Worm (Caenorhabditis elegans) whole organism, L4 larva: Measurements from ENCODE around the gene gcst-1.

ENCODE experiments used
- R02D3.7 ChIP-seq: fragments of 150-350 bp; sonication (generic microtip); optimal IDR thresholded peaks from 3 replicates; lab custom pipeline; 2014; ENCODE audit warnings: missing biosample characterization, missing genetic modification characterization
- Y75B8A.6 ChIP-seq: fragments of 200-800 bp; sonication (Bioruptor generic); IDR thresholded peaks from 2 replicates; pipeline ENCODE4 v1.3.6; 2022; ENCODE audit warnings: missing genetic modification reagents, missing genetic modification characterization, missing compliant biosample characterization
- ama-1 ChIP-seq: fragments of 150-350 bp; optimal IDR thresholded peaks from 2 replicates; lab custom pipeline; 2014; ENCODE audit warnings: inconsistent platforms, mixed read lengths
- attf-4 ChIP-seq: sonication (generic microtip); optimal IDR thresholded peaks from 3 replicates; lab custom pipeline; 2017; ENCODE audit warnings: missing biosample characterization, missing genetic modification characterization
- ceh-32 ChIP-seq: sonication (generic microtip); optimal IDR thresholded peaks from 2 replicates; lab custom pipeline; 2016; ENCODE audit warnings: mild to moderate bottlenecking, missing genetic modification characterization, missing compliant biosample characterization; ENCODE audit not compliant: poor library complexity
- ceh-44 ChIP-seq: fragments of 200-800 bp; sonication (Bioruptor generic); IDR thresholded peaks from 2 replicates; pipeline ENCODE4 v1.3.6; 2022; ENCODE audit warnings: missing genetic modification reagents, missing genetic modification characterization, missing compliant biosample characterization
- ceh-82 ChIP-seq: sonication (generic microtip); optimal IDR thresholded peaks from 2 replicates; lab custom pipeline; 2017; ENCODE audit warnings: missing biosample characterization, missing genetic modification characterization
- cey-2 ChIP-seq: sonication (generic microtip); optimal IDR thresholded peaks from 3 replicates; lab custom pipeline; 2017; ENCODE audit warnings: missing genetic modification characterization, mild to moderate bottlenecking, missing compliant biosample characterization, antibody characterized with exemption, borderline replicate concordance; ENCODE audit not compliant: insufficient read depth
- ctbp-1 ChIP-seq: fragments of 200-800 bp; sonication (Bioruptor generic); IDR thresholded peaks from 2 replicates; pipeline ENCODE4 v1.3.6; 2022; ENCODE audit warnings: missing genetic modification reagents, missing genetic modification characterization, missing compliant biosample characterization
- daf-12 ChIP-seq: fragments of 150-350 bp; optimal IDR thresholded peaks from 2 replicates; lab custom pipeline; 2014; ENCODE audit warnings: missing biosample characterization, missing genetic modification reagents, missing genetic modification characterization
- dmd-8 ChIP-seq: fragments of 200-800 bp; sonication (Bioruptor generic); IDR thresholded peaks from 2 replicates; pipeline ENCODE4 v1.3.6; 2022; ENCODE audit warnings: missing genetic modification characterization, missing compliant biosample characterization
- dpl-1 ChIP-seq: fragments of 150-350 bp; optimal IDR thresholded peaks from 2 replicates; lab custom pipeline; 2014; ENCODE audit warnings: missing biosample characterization, missing genetic modification reagents, missing genetic modification characterization
- dve-1 ChIP-seq: sonication (generic microtip); optimal IDR thresholded peaks from 2 replicates; lab custom pipeline; 2017; ENCODE audit warnings: antibody characterized with exemption, mild to moderate bottlenecking, missing genetic modification characterization, missing compliant biosample characterization; ENCODE audit not compliant: insufficient read depth
- egl-27 ChIP-seq: sonication (generic microtip); optimal IDR thresholded peaks from 3 replicates; lab custom pipeline; 2017; ENCODE audit warnings: missing biosample characterization, missing genetic modification reagents, missing genetic modification characterization
- fos-1 ChIP-seq: fragments of 150-350 bp; optimal IDR thresholded peaks from 2 replicates; lab custom pipeline; 2014; ENCODE audit warnings: missing biosample characterization, missing genetic modification characterization
- hif-1 ChIP-seq, 2 experiments: sonication (generic microtip); optimal IDR thresholded peaks; 2 replicates each; lab custom pipeline; 2016 to 2017; ENCODE audit warnings: missing compliant biosample characterization in 2 of 2, missing genetic modification characterization in 2 of 2, missing genetic modification reagents in 2 of 2, missing genotype in 2 of 2, mild to moderate bottlenecking in 1 of 2
- hmg-1.1 ChIP-seq: fragments of 200-800 bp; sonication (Bioruptor generic); IDR thresholded peaks from 2 replicates; pipeline ENCODE4 v1.3.6; 2022; ENCODE audit warnings: missing genetic modification reagents, missing genetic modification characterization, missing compliant biosample characterization
- jun-1 ChIP-seq: fragments of 150-350 bp; optimal IDR thresholded peaks from 2 replicates; lab custom pipeline; 2014; ENCODE audit warnings: missing biosample characterization, missing genetic modification reagents, missing genetic modification characterization
- lin-39 ChIP-seq: fragments of 150-350 bp; optimal IDR thresholded peaks from 2 replicates; lab custom pipeline; 2014; ENCODE audit warnings: missing biosample characterization, missing genetic modification reagents, missing genetic modification characterization
- mdt-29 ChIP-seq: fragments of 200-800 bp; sonication (Bioruptor generic); IDR thresholded peaks from 2 replicates; pipeline ENCODE4 v1.3.6; 2022; ENCODE audit warnings: missing genetic modification reagents, missing genetic modification characterization, missing compliant biosample characterization
- mep-1 ChIP-seq: fragments of 150-350 bp; sonication (generic microtip); optimal IDR thresholded peaks from 3 replicates; lab custom pipeline; 2014; ENCODE audit warnings: missing biosample characterization, missing genetic modification characterization
- mxl-3 ChIP-seq: fragments of 200-800 bp; sonication (Bioruptor generic); optimal IDR thresholded peaks from 2 replicates; lab custom pipeline; 2018; ENCODE audit warnings: mild to moderate bottlenecking, missing genetic modification characterization, missing compliant biosample characterization
- nhr-10 ChIP-seq: fragments of 150-350 bp; optimal IDR thresholded peaks from 2 replicates; lab custom pipeline; 2014; ENCODE audit warnings: missing biosample characterization, missing genetic modification characterization
- nhr-237 ChIP-seq: sonication (generic microtip); optimal IDR thresholded peaks from 2 replicates; lab custom pipeline; 2017; ENCODE audit warnings: missing biosample characterization, missing genetic modification characterization
- nhr-28 ChIP-seq: fragments of 150-350 bp; optimal IDR thresholded peaks from 2 replicates; lab custom pipeline; 2014; ENCODE audit warnings: missing biosample characterization, missing genetic modification characterization
- nhr-41 ChIP-seq: fragments of 200-800 bp; sonication (Bioruptor generic); IDR thresholded peaks from 2 replicates; pipeline ENCODE4 v1.3.6; 2022; ENCODE audit warnings: missing genetic modification reagents, missing genetic modification characterization, missing compliant biosample characterization
- nhr-76 ChIP-seq: fragments of 150-350 bp; optimal IDR thresholded peaks from 2 replicates; lab custom pipeline; 2014; ENCODE audit warnings: missing biosample characterization, missing genetic modification characterization
- nhr-77 ChIP-seq: fragments of 150-350 bp; optimal IDR thresholded peaks from 2 replicates; lab custom pipeline; 2014; ENCODE audit warnings: missing biosample characterization, missing genetic modification characterization
- pqm-1 ChIP-seq: sonication (generic microtip); optimal IDR thresholded peaks from 2 replicates; lab custom pipeline; 2017; ENCODE audit warnings: missing biosample characterization, missing genetic modification characterization
- set-16 ChIP-seq: fragments of 200-800 bp; sonication (Bioruptor generic); IDR thresholded peaks from 2 replicates; pipeline ENCODE4 v1.3.6; 2022; ENCODE audit warnings: missing genetic modification reagents, missing genetic modification characterization, missing compliant biosample characterization
- unc-62 ChIP-seq, 3 experiments: fragments of 150-350 bp in 1 of 3; sonication (generic microtip); optimal IDR thresholded peaks in 2 of 3; peaks in 1 of 3; 1 replicate in 1 of 3; 2 replicates in 2 of 3; lab custom pipeline; 2014 to 2017; ENCODE audit warnings: missing biosample characterization in 3 of 3, missing genetic modification characterization in 3 of 3, missing genetic modification reagents in 3 of 3, missing genotype in 1 of 3
- zfp-3 ChIP-seq: fragments of 200-800 bp; sonication (Bioruptor generic); conservative IDR thresholded peaks from 2 replicates; pipeline ENCODE4 v1.3.6; 2022; ENCODE audit warnings: missing genetic modification reagents, missing genetic modification characterization, missing compliant biosample characterization
- zip-2 ChIP-seq: fragments of 150-350 bp; optimal IDR thresholded peaks from 2 replicates; lab custom pipeline; 2014; ENCODE audit warnings: missing biosample characterization, missing genetic modification characterization
- ztf-11 ChIP-seq: fragments of 150-350 bp; optimal IDR thresholded peaks from 2 replicates; lab custom pipeline; 2014; ENCODE audit warnings: missing biosample characterization, missing genetic modification characterization

The gcst-1 gene

DNA sequence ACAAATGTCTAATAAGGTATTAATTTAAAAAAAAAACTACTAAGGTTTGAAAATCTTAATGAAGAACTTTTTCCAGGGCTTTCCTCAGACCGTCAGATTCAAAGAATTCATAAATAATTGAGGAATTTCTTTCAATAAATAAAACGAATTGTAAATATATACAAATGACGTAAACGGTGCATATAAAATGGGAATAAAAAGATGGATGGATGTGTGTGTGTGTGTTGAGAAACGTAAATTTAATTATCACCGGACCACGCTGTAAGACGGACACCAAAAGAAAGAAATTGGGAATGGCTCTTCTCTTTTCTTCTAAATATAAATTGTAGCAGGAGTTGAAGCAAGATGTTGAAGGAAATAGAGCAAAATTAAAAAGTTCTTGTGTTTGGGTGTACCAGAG, 33.5 kb downstream of the gcst-1 start:
- TF ChIP-seq unc-62 (GFP tag; optimal IDR thresholded peaks at IDR 0.05 in 1 of 2; lab: Kevin White, UChicago) = peak in 1 of 2 experiments; percentile 33
- no peak for TF ChIP-seq unc-62 (tag; optimal IDR thresholded peaks at IDR 0.05; lab: Kevin White, UChicago)
- TF ChIP-seq mep-1 (tag; lab: Kevin White, UChicago) = no peak
- TF ChIP-seq, all 104 proteins: peak for 1

DNA sequence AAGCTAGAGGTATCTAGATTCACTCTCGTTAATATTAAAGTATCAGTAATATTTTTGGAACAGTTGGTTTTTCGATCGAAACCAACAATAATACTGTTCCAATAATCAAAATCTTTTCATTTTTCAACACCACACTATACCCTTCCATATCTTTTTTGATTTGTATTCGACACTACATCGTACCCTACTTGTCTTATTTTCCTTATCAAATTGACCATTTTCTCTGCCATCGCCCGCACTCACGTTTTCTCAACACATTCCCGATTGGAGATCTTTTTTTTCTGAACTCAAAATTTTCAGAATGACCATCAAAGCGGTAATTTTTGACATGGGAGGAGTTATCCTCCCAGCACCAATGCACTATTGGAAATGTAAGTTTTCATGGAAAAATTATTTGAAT, 34.8 kb downstream of the gcst-1 start, which contains the start of gene acds-10:
acds-10 (plus strand) TSS at position 301 of the 400 bp plus-strand sequence.
- no peak for TF ChIP-seq nhr-10
- peak; percentile 44 for TF ChIP-seq nhr-28 (tag; lab: Kevin White, UChicago)
- no peak for TF ChIP-seq nhr-77
- TF ChIP-seq pqm-1 (tag; lab: Kevin White, UChicago) = peak; percentile 6
- TF ChIP-seq R02D3.7 = no peak
- no peak for TF ChIP-seq jun-1 (tag; lab: Kevin White, UChicago)
- TF ChIP-seq nhr-237 = no peak
- TF ChIP-seq dmd-8 (GFP tag; lab: Robert Waterston, UW) = no peak
- TF ChIP-seq mdt-29 (GFP tag; lab: Robert Waterston, UW) = no peak
- no peak for TF ChIP-seq ctbp-1 (GFP tag; lab: Robert Waterston, UW)
- no peak for TF ChIP-seq dpl-1

- no peak for TF ChIP-seq nhr-76
- no peak for TF ChIP-seq lin-39
- no peak for TF ChIP-seq ceh-32
- TF ChIP-seq dve-1 (tag; lab: Kevin White, UChicago) = no peak
- no peak for TF ChIP-seq nhr-237
- TF ChIP-seq ama-1 (lab: Kevin White, UChicago) = no peak
Observed at ce11 chrV:5753432-5753831, 40.7 kb downstream of the gcst-1 start, which contains the start of gene pgph-1. TSS of gene pgph-1 (minus strand) at chrV:5753532.

DNA sequence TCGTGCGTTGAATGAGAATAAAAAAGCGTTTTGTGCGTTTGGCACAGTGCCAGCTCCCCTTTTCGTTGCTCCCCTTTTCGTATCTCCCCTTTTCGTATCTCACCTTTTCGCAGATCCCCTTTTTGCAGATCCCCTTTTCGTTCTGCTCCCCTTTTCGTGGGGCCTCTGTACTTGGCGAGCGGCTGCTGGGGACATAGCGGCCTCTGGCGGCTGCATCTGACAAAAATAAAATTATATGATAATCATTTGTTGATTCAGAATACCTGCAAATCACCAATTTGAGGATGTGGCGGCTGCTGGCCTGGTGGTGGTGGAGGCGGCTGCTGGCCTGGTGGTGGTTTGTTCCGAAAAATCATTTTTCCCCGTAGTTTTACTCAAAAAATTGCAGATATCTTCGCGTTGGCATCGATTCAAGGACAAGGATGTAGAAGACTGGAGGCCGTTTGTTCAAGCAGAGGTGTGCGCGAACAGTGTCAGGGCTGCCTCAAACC, 42.5 kb downstream of the gcst-1 start, which contains the start of gene K09H11.11:
K09H11.11 (minus strand) TSS at position 51 of the 491 bp plus-strand sequence.
- TF ChIP-seq set-16 (GFP tag; lab: Robert Waterston, UW) = peak; percentile 83
- TF ChIP-seq ceh-44 (GFP tag; lab: Robert Waterston, UW) = peak; percentile 2; the same call in 1 of the 2 replicates

DNA sequence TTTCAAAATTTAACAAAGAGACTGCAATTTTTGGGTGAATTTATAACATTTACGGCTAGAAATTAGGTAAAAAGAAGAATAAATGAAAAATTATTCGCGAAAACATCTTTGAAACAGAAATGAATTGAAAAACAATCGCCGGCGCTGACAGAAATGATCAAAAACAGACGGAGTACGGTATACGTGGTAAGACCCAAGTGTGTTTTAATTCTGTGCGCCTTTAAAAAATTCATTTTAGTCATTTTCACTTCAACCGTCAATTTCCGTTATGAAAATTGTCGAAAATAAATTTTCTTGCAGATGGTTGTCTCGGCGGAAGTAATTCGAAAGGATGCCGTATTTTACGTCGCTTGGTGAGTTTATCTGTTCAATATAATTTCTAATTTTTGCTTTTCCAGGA, 43.5 kb downstream of the gcst-1 start, which contains the start of gene C53A3.3:
C53A3.3 (plus strand) TSS at position 301 of the 400 bp plus-strand sequence.
- TF ChIP-seq fos-1 (tag; lab: Kevin White, UChicago) (no peak), ceh-82 (tag; lab: Kevin White, UChicago) (no peak), attf-4 (tag; lab: Kevin White, UChicago) (no peak), ztf-11 (no peak), zip-2 (tag; lab: Kevin White, UChicago) (no peak), nhr-41 (GFP tag; lab: Robert Waterston, UW) (no peak), mxl-3 (GFP tag; lab: Kevin White, UChicago) (no peak), hif-1 (tag; optimal IDR thresholded peaks at IDR 0.05; lab: Kevin White, UChicago) (no peak), nhr-77 (no peak), nhr-10 (no peak), daf-12 (tag; lab: Kevin White, UChicago) (no peak), egl-27 (tag; lab: Kevin White, UChicago) (no peak), hmg-1.1 (GFP tag; lab: Robert Waterston, UW) (no peak)

- TF ChIP-seq cey-2 (tag; lab: Kevin White, UChicago) = no peak
- no peak for TF ChIP-seq nhr-237
- no peak for TF ChIP-seq Y75B8A.6
- TF ChIP-seq zfp-3 = no peak
Observed at ce11 chrV:5758780-5759179, 46.1 kb downstream of the gcst-1 start, which contains the start of gene C53A3.4. TSS of gene C53A3.4 (minus strand) at chrV:5758880.
